Fruit fly (Drosophila melanogaster) whole organism, adult: ENCODE measurements around the gene CheB38c.

ENCODE experiments used
- CG11617 ChIP-seq: fragments of 200-800 bp; sonication (Bioruptor generic); optimal IDR thresholded peaks from 2 replicates; lab custom pipeline; 2017; ENCODE audit warnings: mild to moderate bottlenecking, missing biosample characterization, missing genetic modification reagents, missing genetic modification characterization
- CG12768 ChIP-seq: fragments of 200-800 bp; sonication (Bioruptor generic); optimal IDR thresholded peaks from 2 replicates; lab custom pipeline; 2017; ENCODE audit warnings: missing biosample characterization, missing genetic modification characterization, mild to moderate bottlenecking, moderate library complexity, missing genetic modification reagents
- CG14711 ChIP-seq: fragments of 200-800 bp; sonication (Bioruptor generic); optimal IDR thresholded peaks from 2 replicates; lab custom pipeline; 2018; ENCODE audit warnings: missing biosample characterization, mild to moderate bottlenecking, missing genetic modification characterization, moderate library complexity
- CG1620 ChIP-seq: fragments of 200-800 bp; sonication (Bioruptor generic); optimal IDR thresholded peaks from 2 replicates; lab custom pipeline; 2016; ENCODE audit warnings: missing biosample characterization, missing genetic modification characterization
- CG33017 ChIP-seq: fragments of 200-800 bp; sonication (Bioruptor generic); optimal IDR thresholded peaks from 2 replicates; lab custom pipeline; 2018; ENCODE audit warnings: missing biosample characterization, mild to moderate bottlenecking, missing genetic modification characterization, moderate library complexity
- CG5204 ChIP-seq: fragments of 200-800 bp; sonication (Bioruptor generic); optimal IDR thresholded peaks from 2 replicates; lab custom pipeline; 2016; ENCODE audit warnings: missing biosample characterization, missing genetic modification characterization
- CG7045 ChIP-seq: fragments of 200-800 bp; sonication (Bioruptor generic); optimal IDR thresholded peaks from 2 replicates; lab custom pipeline; 2017; ENCODE audit warnings: missing biosample characterization, mild to moderate bottlenecking, missing genetic modification characterization
- CG7101 ChIP-seq: fragments of 200-800 bp; sonication (Bioruptor generic); optimal IDR thresholded peaks from 2 replicates; lab custom pipeline; 2018; ENCODE audit warnings: missing biosample characterization, mild to moderate bottlenecking, missing genetic modification characterization, moderate library complexity
- Clk ChIP-seq: fragments of 200-800 bp; sonication (Bioruptor generic); optimal IDR thresholded peaks from 2 replicates; lab custom pipeline; 2017; ENCODE audit warnings: missing biosample characterization, missing genetic modification characterization
- Crg-1 ChIP-seq: fragments of 200-800 bp; sonication (Bioruptor generic); optimal IDR thresholded peaks from 2 replicates; lab custom pipeline; 2016; ENCODE audit warnings: missing biosample characterization, missing genetic modification characterization
- Hr96 ChIP-seq: fragments of 200-800 bp; sonication (Bioruptor generic); optimal IDR thresholded peaks from 2 replicates; lab custom pipeline; 2016; ENCODE audit warnings: missing biosample characterization, missing genetic modification characterization
- Mnt ChIP-seq: fragments of 200-800 bp; sonication (Bioruptor generic); optimal IDR thresholded peaks from 2 replicates; lab custom pipeline; 2016; ENCODE audit warnings: missing biosample characterization, mild to moderate bottlenecking, missing genetic modification characterization
- bab1 ChIP-seq: fragments of 200-800 bp; sonication (Bioruptor generic); optimal IDR thresholded peaks from 3 replicates; lab custom pipeline; 2019; ENCODE audit warnings: missing biosample characterization, mild to moderate bottlenecking, missing genetic modification characterization, moderate library complexity
- cic ChIP-seq: fragments of 200-800 bp; sonication (Bioruptor generic); optimal IDR thresholded peaks from 2 replicates; lab custom pipeline; 2017; ENCODE audit warnings: missing biosample characterization, mild to moderate bottlenecking, missing genetic modification characterization, moderate library complexity
- cnc ChIP-seq, 2 experiments: fragments of >200 bp; optimal IDR thresholded peaks; 2 replicates each; lab custom pipeline; 2017
- kay ChIP-seq: fragments of 200-800 bp; sonication (Bioruptor generic); peaks from one replicate; lab custom pipeline; 2016; ENCODE audit warnings: missing biosample characterization, missing genetic modification characterization, borderline replicate concordance
- ovo ChIP-seq: fragments of 200-800 bp; sonication (Bioruptor generic); optimal IDR thresholded peaks from 2 replicates; lab custom pipeline; 2016; ENCODE audit warnings: missing biosample characterization, missing genetic modification characterization
- pad ChIP-seq: fragments of 200-800 bp; sonication (Bioruptor generic); optimal IDR thresholded peaks from 3 replicates; lab custom pipeline; 2017; ENCODE audit warnings: missing biosample characterization, missing genetic modification characterization, mild to moderate bottlenecking, moderate library complexity, missing genetic modification reagents
- tj ChIP-seq: fragments of 200-800 bp; sonication (Bioruptor generic); optimal IDR thresholded peaks from 3 replicates; lab custom pipeline; 2017; ENCODE audit warnings: missing biosample characterization, mild to moderate bottlenecking, missing genetic modification characterization, moderate library complexity
- toe ChIP-seq: fragments of 200-800 bp; sonication (Bioruptor generic); optimal IDR thresholded peaks from 2 replicates; lab custom pipeline; 2016; ENCODE audit warnings: missing biosample characterization, missing genetic modification characterization

The CheB38c gene

DNA sequence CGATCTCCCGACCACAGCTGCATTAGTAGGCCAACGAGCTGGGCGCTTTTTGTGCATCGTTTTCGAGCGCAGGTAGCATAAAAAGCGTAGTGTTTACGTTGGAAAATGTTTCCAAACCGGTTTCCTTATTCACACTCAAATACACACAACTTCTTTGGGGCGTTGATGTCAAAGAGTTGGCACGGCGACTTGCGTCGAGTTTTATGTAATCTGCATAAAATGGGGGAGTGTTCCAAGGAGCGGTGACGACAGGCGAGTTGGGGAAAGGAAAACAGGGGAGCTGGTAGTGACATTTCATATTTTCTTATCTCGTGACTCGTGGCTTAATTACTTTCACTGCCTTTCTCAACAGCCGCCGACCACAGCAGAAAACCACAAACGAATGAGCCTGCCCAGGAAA lies 26.0 kb downstream of the CheB38c start:
- TF ChIP-seq CG12768 (GFP tag; lab: Kevin White, UChicago) (no peak), Clk (GFP tag; lab: Kevin White, UChicago) (no peak), CG1620 (GFP tag; lab: Kevin White, UChicago) (no peak), CG7045 (GFP tag; lab: Kevin White, UChicago) (no peak), cnc (optimal IDR thresholded peaks at IDR 0.05; lab: Kevin White, UChicago) (no peak), tj (GFP tag; lab: Kevin White, UChicago) (no peak), kay (GFP tag; lab: Kevin White, UChicago) (no peak)

DNA sequence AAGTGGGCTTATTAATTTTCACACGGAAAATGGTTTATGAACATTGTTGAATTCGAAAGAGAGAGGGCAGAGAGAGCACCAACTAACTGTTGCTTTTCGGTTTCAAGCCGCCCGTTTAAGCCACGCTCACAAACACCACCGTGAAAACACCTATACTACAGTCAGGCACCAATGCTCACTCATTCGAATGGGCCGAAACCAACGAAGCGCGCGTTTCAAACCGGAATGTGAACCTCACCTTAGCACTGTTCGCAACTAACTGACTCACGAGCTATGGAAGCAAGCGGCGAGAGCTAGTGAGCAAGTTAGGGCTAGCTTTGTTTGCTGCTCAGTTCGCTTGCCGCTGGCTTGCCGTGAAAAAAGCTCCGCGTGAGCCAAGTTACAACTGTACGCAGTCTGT lies 26.8 kb downstream of the CheB38c start:
- TF ChIP-seq CG7101, result peak; percentile 51
- TF ChIP-seq CG11617 (GFP tag; lab: Kevin White, UChicago), result no peak
- peak; percentile 63 for TF ChIP-seq CG33017 (tag; lab: Kevin White, UChicago)
- TF ChIP-seq bab1 (GFP tag; lab: Kevin White, UChicago), result peak; percentile 79
- no peak for TF ChIP-seq CG7045 (GFP tag; lab: Kevin White, UChicago)
- peak; percentile 13 for TF ChIP-seq tj (GFP tag; lab: Kevin White, UChicago)
- TF ChIP-seq cnc (optimal IDR thresholded peaks at IDR 0.05; lab: Kevin White, UChicago), result no peak
- TF ChIP-seq Crg-1 (GFP tag; lab: Kevin White, UChicago), result no peak
- TF ChIP-seq ovo (GFP tag; lab: Kevin White, UChicago), result peak; percentile 33
- TF ChIP-seq CG14711, result peak; percentile 19
- TF ChIP-seq pad (GFP tag; lab: Kevin White, UChicago), result peak; percentile 9
- peak; percentile 93 for TF ChIP-seq kay (GFP tag; lab: Kevin White, UChicago)
- TF ChIP-seq Hr96 (GFP tag; lab: Kevin White, UChicago), result peak; percentile 6
- no peak for TF ChIP-seq CG1620 (GFP tag; lab: Kevin White, UChicago)
- TF ChIP-seq cic (GFP tag; lab: Kevin White, UChicago), result peak; percentile 67
- TF ChIP-seq Mnt (GFP tag; lab: Kevin White, UChicago), result peak; percentile 77
- TF ChIP-seq toe (GFP tag; lab: Kevin White, UChicago), result no peak
- peak; percentile 70 for TF ChIP-seq CG12768 (GFP tag; lab: Kevin White, UChicago)

DNA sequence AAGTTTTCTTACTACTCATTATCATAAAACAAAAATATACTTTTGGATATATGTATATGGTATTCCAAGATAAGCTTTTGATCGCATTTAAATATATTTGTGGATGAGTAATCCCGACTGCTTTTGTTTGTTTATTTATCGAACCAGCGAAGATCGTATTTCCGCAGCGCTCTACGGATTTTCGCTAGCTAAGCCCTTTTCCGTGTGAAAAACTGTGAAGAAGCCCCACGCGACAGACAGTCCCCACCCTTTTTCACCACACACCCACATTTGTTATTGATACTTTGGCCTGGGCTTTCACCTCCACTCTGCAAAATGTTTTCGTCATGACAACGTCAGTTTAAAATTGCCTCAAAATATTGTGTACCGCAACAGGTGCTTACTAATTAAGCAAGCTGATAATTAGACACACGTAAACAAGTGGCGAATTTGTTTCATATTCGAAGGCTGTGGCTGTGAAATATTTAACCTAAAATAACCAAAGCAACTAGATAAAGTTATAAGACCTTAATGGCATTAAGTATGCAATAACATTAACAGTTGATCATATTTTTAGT lies 27.6 kb downstream of the CheB38c start:
- TF ChIP-seq Mnt (GFP tag; lab: Kevin White, UChicago), result peak; percentile 6
- TF ChIP-seq CG11617 (GFP tag; lab: Kevin White, UChicago), result no peak
- no peak for TF ChIP-seq pad (GFP tag; lab: Kevin White, UChicago)
- peak; percentile 72 for TF ChIP-seq kay (GFP tag; lab: Kevin White, UChicago)
- peak; percentile 95 for TF ChIP-seq tj (GFP tag; lab: Kevin White, UChicago)
- peak; percentile 62 for TF ChIP-seq CG12768 (GFP tag; lab: Kevin White, UChicago)

- TF ChIP-seq cnc (optimal IDR thresholded peaks at IDR 0.05; lab: Kevin White, UChicago), result no peak
- no peak for TF ChIP-seq pad (GFP tag; lab: Kevin White, UChicago)
- peak; percentile 53 for TF ChIP-seq kay (GFP tag; lab: Kevin White, UChicago)
These were observed 28.1 kb downstream of the CheB38c start for dm6 chr2L:20792521-20792920.

- TF ChIP-seq tj (GFP tag; lab: Kevin White, UChicago) (no peak), Mnt (GFP tag; lab: Kevin White, UChicago) (no peak), bab1 (GFP tag; lab: Kevin White, UChicago) (no peak), Clk (GFP tag; lab: Kevin White, UChicago) (no peak), Crg-1 (GFP tag; lab: Kevin White, UChicago) (no peak), pad (GFP tag; lab: Kevin White, UChicago) (no peak), CG33017 (tag; lab: Kevin White, UChicago) (no peak), CG7045 (GFP tag; lab: Kevin White, UChicago) (no peak), CG7101 (no peak)
These were observed 32.6 kb downstream of the CheB38c start for dm6 chr2L:20788050-20788449.

DNA sequence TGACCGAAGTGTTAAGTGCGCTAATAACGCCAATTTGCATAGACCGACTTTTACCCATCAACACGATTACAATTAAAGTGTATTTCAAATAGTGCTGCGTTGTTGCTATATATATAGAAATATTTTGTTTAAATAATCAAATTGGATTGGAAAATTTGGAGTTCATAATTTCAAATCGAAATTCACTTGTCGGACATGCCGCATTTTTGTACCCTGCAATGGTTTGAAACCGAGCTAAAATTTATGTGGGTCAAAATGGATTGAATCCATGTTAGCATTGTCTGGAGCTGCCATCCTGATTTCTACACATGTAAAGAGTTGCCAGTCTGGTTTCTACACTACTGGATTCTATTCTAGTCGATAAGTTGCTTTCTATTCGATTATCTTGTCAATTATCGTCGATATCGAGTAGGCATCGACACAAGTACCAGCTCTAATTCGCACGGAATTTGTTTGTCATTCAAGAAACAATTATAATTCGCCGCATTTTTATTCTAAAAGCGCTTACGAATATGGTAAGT lies 33.3 kb downstream of the CheB38c start, which contains the start of gene Pomp:
Gene Pomp (plus strand): TSS at position 386 of the 521 bp plus-strand sequence.
- TF ChIP-seq Crg-1 (GFP tag; lab: Kevin White, UChicago), result peak; percentile 3
- no peak for TF ChIP-seq CG11617 (GFP tag; lab: Kevin White, UChicago)
- TF ChIP-seq CG7101, result peak; percentile 47
- no peak for TF ChIP-seq CG5204 (GFP tag; lab: Kevin White, UChicago)
- TF ChIP-seq CG14711, result peak; percentile 61
- peak; percentile 41 for TF ChIP-seq bab1 (GFP tag; lab: Kevin White, UChicago)
- TF ChIP-seq pad (GFP tag; lab: Kevin White, UChicago), result peak; percentile 12
- no peak for TF ChIP-seq CG12768 (GFP tag; lab: Kevin White, UChicago)
- TF ChIP-seq toe (GFP tag; lab: Kevin White, UChicago), result peak; percentile 17
- TF ChIP-seq Clk (GFP tag; lab: Kevin White, UChicago), result no peak
- no peak for TF ChIP-seq Hr96 (GFP tag; lab: Kevin White, UChicago)
- peak; percentile 33 for TF ChIP-seq kay (GFP tag; lab: Kevin White, UChicago)
- TF ChIP-seq cic (GFP tag; lab: Kevin White, UChicago), result peak; percentile 39
- TF ChIP-seq cnc (optimal IDR thresholded peaks at IDR 0.05; lab: Kevin White, UChicago), result no peak
- peak; percentile 9 for TF ChIP-seq tj (GFP tag; lab: Kevin White, UChicago)
- TF ChIP-seq Mnt (GFP tag; lab: Kevin White, UChicago), result no peak
